Fruit fly (Drosophila melanogaster): ENCODE results near the gene CG7381.

DNA sequence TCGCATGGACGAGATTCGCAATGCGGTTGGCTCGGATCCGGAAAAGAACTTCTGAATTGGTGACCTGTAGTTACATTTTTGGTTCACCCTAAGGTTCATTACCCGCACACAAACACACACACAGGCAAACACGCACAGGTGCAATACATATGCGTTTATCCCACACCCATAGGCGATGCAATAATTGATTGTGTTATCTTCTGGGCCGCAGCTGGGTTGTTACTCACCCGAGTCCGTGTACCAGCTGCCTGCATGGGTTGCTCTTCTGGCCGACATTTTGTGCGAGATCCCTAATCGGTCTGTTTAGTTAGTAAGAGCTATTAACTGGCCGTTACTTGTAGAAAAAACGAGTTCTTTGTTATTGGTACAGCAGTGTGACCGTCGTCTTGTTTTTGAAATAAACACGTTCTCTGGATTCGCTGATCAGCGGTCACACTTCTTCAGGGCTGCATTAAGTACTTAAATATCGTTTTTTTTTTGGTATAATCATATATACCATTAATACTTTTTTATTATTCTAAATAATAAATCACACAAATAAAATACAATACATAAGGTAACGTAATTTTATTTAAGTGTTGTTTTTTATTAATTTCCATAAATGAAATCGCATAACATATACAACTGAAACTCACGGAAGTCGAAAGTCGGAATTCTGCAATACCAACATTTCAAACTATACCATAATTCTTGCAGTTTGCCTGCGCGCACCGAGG is 33.8 kb upstream of the CG7381 start, which contains the start of gene CG8031:
- TF ChIP-seq CG8478 (optimal IDR thresholded peaks at IDR 0.05) = no peak
- TF ChIP-seq CTCF (optimal IDR thresholded peaks at IDR 0.05) = no peak
